Worm (Caenorhabditis elegans) whole organism, L2 larva: ENCODE data around the gene F13H8.12.
A peak's percentile ranks its signal among the peaks of the same experiment; 100 is the strongest.

ENCODE experiments used
- C34F6.9 ChIP-seq: fragments of 150-350 bp; optimal IDR thresholded peaks from 2 replicates; lab custom pipeline; 2014; ENCODE audit warnings: missing biosample characterization, missing genetic modification characterization
- R02D3.7 ChIP-seq: fragments of 150-350 bp; optimal IDR thresholded peaks from 2 replicates; lab custom pipeline; 2014; ENCODE audit warnings: missing biosample characterization, missing genetic modification characterization
- Y55F3AM.14 ChIP-seq: fragments of 200-800 bp; sonication (Bioruptor generic); optimal IDR thresholded peaks from 2 replicates; lab custom pipeline; 2018; ENCODE audit warnings: mild to moderate bottlenecking, missing genetic modification characterization, missing compliant biosample characterization
- alr-1 ChIP-seq: fragments of 150-350 bp; optimal IDR thresholded peaks from 2 replicates; lab custom pipeline; 2014; ENCODE audit warnings: missing biosample characterization, missing genetic modification characterization
- aly-2 ChIP-seq: fragments of 150-350 bp; optimal IDR thresholded peaks from 2 replicates; lab custom pipeline; 2014; ENCODE audit warnings: missing biosample characterization, missing genetic modification characterization
- ama-1 ChIP-seq: fragments of 150-350 bp; optimal IDR thresholded peaks from 2 replicates; lab custom pipeline; 2018; ENCODE audit warnings: inconsistent platforms
- blmp-1 ChIP-seq: sonication (generic microtip); optimal IDR thresholded peaks from 2 replicates; lab custom pipeline; 2017; ENCODE audit warnings: missing genetic modification characterization, mild to moderate bottlenecking, missing compliant biosample characterization, antibody characterized with exemption, moderate library complexity; ENCODE audit not compliant: insufficient read depth
- elt-1 ChIP-seq: fragments of 150-350 bp; optimal IDR thresholded peaks from 2 replicates; lab custom pipeline; 2014; ENCODE audit warnings: missing biosample characterization, missing genetic modification characterization
- elt-3 ChIP-seq: sonication (generic microtip); optimal IDR thresholded peaks from 2 replicates; lab custom pipeline; 2017; ENCODE audit warnings: missing biosample characterization, missing genetic modification characterization
- fos-1 ChIP-seq: fragments of 150-350 bp; optimal IDR thresholded peaks from 2 replicates; lab custom pipeline; 2014; ENCODE audit warnings: missing biosample characterization, missing genetic modification characterization
- gmeb-1 ChIP-seq: fragments of 150-350 bp; optimal IDR thresholded peaks from 2 replicates; lab custom pipeline; 2014; ENCODE audit warnings: missing biosample characterization, missing genetic modification characterization
- lin-39 ChIP-seq: fragments of 150-350 bp; optimal IDR thresholded peaks from 2 replicates; lab custom pipeline; 2014; ENCODE audit warnings: missing biosample characterization, missing genetic modification reagents, missing genetic modification characterization
- lsy-2 ChIP-seq, 2 experiments: fragments of 150-350 bp in 1 of 2; sonication (generic microtip) in 1 of 2; optimal IDR thresholded peaks; 2 replicates each; lab custom pipeline; 2014 to 2017; ENCODE audit warnings: missing biosample characterization in 2 of 2, missing genetic modification characterization in 2 of 2
- mab-5 ChIP-seq: fragments of 150-350 bp; optimal IDR thresholded peaks from 2 replicates; lab custom pipeline; 2014; ENCODE audit warnings: missing biosample characterization, missing genetic modification characterization
- mdl-1 ChIP-seq, 2 experiments: fragments of 150-350 bp in 1 of 2; sonication (generic microtip) in 1 of 2; optimal IDR thresholded peaks; 2 replicates each; lab custom pipeline; 2017; ENCODE audit warnings: missing biosample characterization in 2 of 2, missing genetic modification characterization in 2 of 2
- nhr-10 ChIP-seq: sonication (generic microtip); optimal IDR thresholded peaks from 2 replicates; lab custom pipeline; 2017; ENCODE audit warnings: missing biosample characterization, missing genetic modification characterization
- nhr-11 ChIP-seq: fragments of 150-350 bp; optimal IDR thresholded peaks from 2 replicates; lab custom pipeline; 2014; ENCODE audit warnings: missing biosample characterization, missing genetic modification characterization
- nhr-129 ChIP-seq: fragments of 150-350 bp; optimal IDR thresholded peaks from 2 replicates; lab custom pipeline; 2014; ENCODE audit warnings: missing biosample characterization, missing genetic modification characterization
- nhr-23 ChIP-seq: fragments of 150-350 bp; optimal IDR thresholded peaks from 2 replicates; lab custom pipeline; 2014; ENCODE audit warnings: missing biosample characterization, missing genetic modification reagents, missing genetic modification characterization
- nhr-237 ChIP-seq: fragments of 150-350 bp; optimal IDR thresholded peaks from 2 replicates; lab custom pipeline; 2014; ENCODE audit warnings: missing biosample characterization, missing genetic modification characterization
- nhr-25 ChIP-seq: fragments of 150-350 bp; sonication (generic microtip); optimal IDR thresholded peaks from 3 replicates; lab custom pipeline; 2014; ENCODE audit warnings: missing biosample characterization, missing genetic modification characterization
- nhr-6 ChIP-seq: fragments of 150-350 bp; optimal IDR thresholded peaks from 2 replicates; lab custom pipeline; 2014; ENCODE audit warnings: missing biosample characterization, missing genetic modification characterization
- peb-1 ChIP-seq: fragments of 150-350 bp; optimal IDR thresholded peaks from 2 replicates; lab custom pipeline; 2014; ENCODE audit warnings: missing biosample characterization, missing genetic modification characterization
- sem-4 ChIP-seq: fragments of 150-350 bp; optimal IDR thresholded peaks from 2 replicates; lab custom pipeline; 2014; ENCODE audit warnings: missing biosample characterization, missing genetic modification reagents, missing genetic modification characterization
- sma-3 ChIP-seq: sonication (generic microtip); optimal IDR thresholded peaks from 2 replicates; lab custom pipeline; 2016; ENCODE audit warnings: missing genetic modification reagents, missing genetic modification characterization, missing compliant biosample characterization
- sma-9 ChIP-seq, 2 experiments: fragments of 150-350 bp in 1 of 2; sonication (generic microtip) in 1 of 2; optimal IDR thresholded peaks; 2 replicates each; lab custom pipeline; 2014 to 2016; ENCODE audit warnings: missing genetic modification characterization in 2 of 2, mild to moderate bottlenecking in 1 of 2, missing biosample characterization in 1 of 2, missing compliant biosample characterization in 1 of 2, missing genetic modification reagents in 1 of 2, moderate library complexity in 1 of 2
- snpc-4 ChIP-seq: fragments of 150-350 bp; optimal IDR thresholded peaks from 2 replicates; lab custom pipeline; 2014; ENCODE audit warnings: missing biosample characterization, missing genetic modification characterization
- unc-39 ChIP-seq: fragments of 150-350 bp; optimal IDR thresholded peaks from 2 replicates; lab custom pipeline; 2014; ENCODE audit warnings: missing biosample characterization, missing genetic modification characterization
- unc-62 ChIP-seq: fragments of 150-350 bp; optimal IDR thresholded peaks from 2 replicates; lab custom pipeline; 2014; ENCODE audit warnings: missing biosample characterization, missing genetic modification reagents, missing genetic modification characterization
- zag-1 ChIP-seq: fragments of 150-350 bp; optimal IDR thresholded peaks from 2 replicates; lab custom pipeline; 2014; ENCODE audit warnings: missing biosample characterization, missing genetic modification characterization
- ztf-1 ChIP-seq: fragments of 200-800 bp; sonication (Bioruptor generic); conservative IDR thresholded peaks from 2 replicates; pipeline ENCODE4 v1.3.6; 2022; ENCODE audit warnings: missing genetic modification characterization, missing compliant biosample characterization
- ztf-11 ChIP-seq: sonication (generic microtip); optimal IDR thresholded peaks from 2 replicates; lab custom pipeline; 2017; ENCODE audit warnings: missing biosample characterization, missing genetic modification characterization
- ztf-4 ChIP-seq: fragments of 150-350 bp; optimal IDR thresholded peaks from 2 replicates; lab custom pipeline; 2014; ENCODE audit warnings: missing biosample characterization, missing genetic modification characterization

F13H8.12 gene

ce11 chrII:6252707-6253106 lies 9.6 kb upstream of the F13H8.12 start:
- TF ChIP-seq alr-1 (tag; lab: Kevin White, UChicago) (no peak), aly-2 (tag; lab: Kevin White, UChicago) (no peak)

ce11 chrII:6256024-6256423 lies 6.3 kb upstream of the F13H8.12 start, which contains the start of gene F13H8.5:
TSS of gene F13H8.5 (minus strand) at chrII:6256124.
- TF ChIP-seq ztf-1 (GFP tag; lab: Robert Waterston, UW) (no peak), C34F6.9 (tag; lab: Kevin White, UChicago) (no peak), ztf-4 (no peak), nhr-10 (tag; lab: Kevin White, UChicago) (no peak), nhr-11 (tag; lab: Kevin White, UChicago) (no peak), unc-39 (no peak), zag-1 (tag; lab: Kevin White, UChicago) (no peak), mab-5 (no peak), lin-39 (tag; lab: Kevin White, UChicago) (no peak), unc-62 (GFP tag; lab: Kevin White, UChicago) (no peak), nhr-237 (tag; lab: Kevin White, UChicago) (no peak), nhr-6 (tag; lab: Kevin White, UChicago) (no peak), elt-1 (tag; lab: Kevin White, UChicago) (no peak), nhr-25 (tag; lab: Kevin White, UChicago) (no peak), blmp-1 (no peak), snpc-4 (no peak)

ce11 chrII:6257220-6257877 lies 5.0 kb upstream of the F13H8.12 start:
- TF ChIP-seq gmeb-1 (tag; lab: Kevin White, UChicago) (no peak), nhr-25 (tag; lab: Kevin White, UChicago) (no peak), mab-5 (no peak), elt-3 (tag; lab: Kevin White, UChicago) (no peak), ztf-11 (tag; lab: Kevin White, UChicago) (no peak), peb-1 (no peak), lsy-2 (tag; optimal IDR thresholded peaks at IDR 0.05; lab: Kevin White, UChicago) (no peak), nhr-6 (tag; lab: Kevin White, UChicago) (no peak), ztf-4 (no peak), sem-4 (tag; lab: Kevin White, UChicago) (no peak), C34F6.9 (tag; lab: Kevin White, UChicago) (no peak), blmp-1 (no peak), nhr-23 (tag; lab: Kevin White, UChicago) (no peak), sma-3 (no peak), aly-2 (tag; lab: Kevin White, UChicago) (no peak), unc-39 (no peak), zag-1 (tag; lab: Kevin White, UChicago) (no peak), R02D3.7 (tag; lab: Kevin White, UChicago) (no peak), nhr-129 (no peak), snpc-4 (no peak)
- TF ChIP-seq, all 48 proteins: peak for 0

ce11 chrII:6259867-6260266 lies 2.5 kb upstream of the F13H8.12 start, which contains the start of gene F13H8.11:
TSS of gene F13H8.11 (minus strand) at chrII:6260021.
- TF ChIP-seq Y55F3AM.14 (GFP tag; lab: Kevin White, UChicago) (no peak), nhr-6 (tag; lab: Kevin White, UChicago) (no peak), sma-9 (GFP tag; optimal IDR thresholded peaks at IDR 0.05; lab: Kevin White, UChicago) (peak; percentile 50), sma-9 (tag; optimal IDR thresholded peaks at IDR 0.05; lab: Kevin White, UChicago) (no peak), ztf-11 (tag; lab: Kevin White, UChicago) (no peak), fos-1 (peak; percentile 60), mdl-1 (tag; optimal IDR thresholded peaks at IDR 0.05; lab: Kevin White, UChicago) (no peak), snpc-4 (no peak)

- TF ChIP-seq nhr-129 (peak; percentile 25), ama-1 (no peak), fos-1 (peak; percentile 66)
These were observed 1.6 kb upstream of the F13H8.12 start, which contains the start of gene nmgp-1 for ce11 chrII:6260684-6261083. TSS of gene nmgp-1 (plus strand) at chrII:6260857.
